Worm (Caenorhabditis elegans) whole organism, young adult: Measurements from ENCODE around the gene C30G7.4.

Experiments used
- B0019.2 ChIP-seq: fragments of 200-800 bp; sonication (Bioruptor generic); conservative IDR thresholded peaks from 2 replicates; pipeline ENCODE4 v1.3.6; 2022; ENCODE audit warnings: missing genetic modification reagents, missing genetic modification characterization, missing compliant biosample characterization
- B0336.3 ChIP-seq: fragments of 200-800 bp; sonication (Bioruptor generic); IDR thresholded peaks from 2 replicates; pipeline ENCODE4 v1.3.6; 2022; ENCODE audit warnings: missing genetic modification characterization, missing compliant biosample characterization
- D2030.7 ChIP-seq: fragments of 200-800 bp; sonication (Bioruptor generic); IDR thresholded peaks from 2 replicates; pipeline ENCODE4 v1.3.6; 2022; ENCODE audit warnings: missing genetic modification reagents, missing genetic modification characterization, missing compliant biosample characterization
- F22D6.2 ChIP-seq: sonication (generic microtip); optimal IDR thresholded peaks from 2 replicates; lab custom pipeline; 2016; ENCODE audit warnings: mild to moderate bottlenecking, missing genetic modification characterization, missing compliant biosample characterization
- F33H1.4 ChIP-seq: fragments of 200-800 bp; sonication (Bioruptor generic); IDR thresholded peaks from 2 replicates; pipeline ENCODE4 v1.3.6; 2022; ENCODE audit warnings: missing genetic modification reagents, missing genetic modification characterization, missing compliant biosample characterization
- F52B5.7 ChIP-seq: sonication (generic microtip); optimal IDR thresholded peaks from 2 replicates; lab custom pipeline; 2016; ENCODE audit warnings: mild to moderate bottlenecking, missing genetic modification characterization, missing compliant biosample characterization
- F57C9.4 ChIP-seq: sonication (generic microtip); optimal IDR thresholded peaks from 2 replicates; lab custom pipeline; 2017; ENCODE audit warnings: mild to moderate bottlenecking, missing genetic modification characterization, missing compliant biosample characterization
- K11D2.4 ChIP-seq: fragments of 200-800 bp; sonication (Bioruptor generic); IDR thresholded peaks from 2 replicates; pipeline ENCODE4 v1.3.6; 2022; ENCODE audit warnings: missing genetic modification reagents, missing genetic modification characterization, missing compliant biosample characterization
- Y53G8AR.9 ChIP-seq: fragments of 200-800 bp; sonication (Bioruptor generic); conservative IDR thresholded peaks from 2 replicates; pipeline ENCODE4 v1.3.6; 2022; ENCODE audit warnings: missing genetic modification reagents, missing genetic modification characterization, missing compliant biosample characterization
- Y95B8A.8 ChIP-seq: fragments of 200-800 bp; sonication (Bioruptor generic); IDR thresholded peaks from 2 replicates; pipeline ENCODE4 v1.3.6; 2022; ENCODE audit warnings: missing genetic modification reagents, missing genetic modification characterization, missing compliant biosample characterization
- aptf-2 ChIP-seq: fragments of 200-800 bp; sonication (Bioruptor generic); conservative IDR thresholded peaks from 2 replicates; pipeline ENCODE4 v1.3.6; 2022; ENCODE audit warnings: missing genetic modification reagents, missing genetic modification characterization, missing compliant biosample characterization
- attf-6 ChIP-seq: fragments of 200-800 bp; sonication (Bioruptor generic); IDR thresholded peaks from 2 replicates; pipeline ENCODE4 v1.3.6; 2022; ENCODE audit warnings: missing genetic modification reagents, missing genetic modification characterization, missing compliant biosample characterization
- cebp-2 ChIP-seq: fragments of 200-800 bp; sonication (Bioruptor generic); IDR thresholded peaks from 2 replicates; pipeline ENCODE4 v1.3.6; 2022; ENCODE audit warnings: missing genetic modification characterization, missing compliant biosample characterization
- ceh-40 ChIP-seq: fragments of 200-800 bp; sonication (Bioruptor generic); IDR thresholded peaks from 2 replicates; pipeline ENCODE4 v1.3.6; 2022; ENCODE audit warnings: missing genetic modification characterization, missing compliant biosample characterization
- ceh-58 ChIP-seq: fragments of 200-800 bp; sonication (Bioruptor generic); IDR thresholded peaks from 2 replicates; pipeline ENCODE4 v1.3.6; 2022; ENCODE audit warnings: missing genetic modification characterization, missing compliant biosample characterization
- dox-1 ChIP-seq: fragments of 200-800 bp; sonication (Bioruptor generic); IDR thresholded peaks from 2 replicates; pipeline ENCODE4 v1.3.6; 2022; ENCODE audit warnings: missing genetic modification reagents, missing genetic modification characterization, missing compliant biosample characterization
- egl-18 ChIP-seq: fragments of 200-800 bp; sonication (Bioruptor generic); IDR thresholded peaks from 2 replicates; pipeline ENCODE4 v1.3.6; 2022; ENCODE audit warnings: missing genetic modification reagents, missing genetic modification characterization, missing compliant biosample characterization
- ekl-4 ChIP-seq: fragments of 200-800 bp; sonication (Bioruptor generic); IDR thresholded peaks from 2 replicates; pipeline ENCODE4 v1.3.6; 2022; ENCODE audit warnings: missing genetic modification reagents, missing genetic modification characterization, missing compliant biosample characterization
- fkh-3 ChIP-seq: sonication (generic microtip); optimal IDR thresholded peaks from 2 replicates; lab custom pipeline; 2016; ENCODE audit warnings: mild to moderate bottlenecking, missing genetic modification characterization, missing compliant biosample characterization
- gei-17 ChIP-seq: fragments of 200-800 bp; sonication (Bioruptor generic); optimal IDR thresholded peaks from 2 replicates; lab custom pipeline; 2018; ENCODE audit warnings: mild to moderate bottlenecking, missing genetic modification characterization, missing compliant biosample characterization
- him-1 ChIP-seq: sonication (generic microtip); optimal IDR thresholded peaks from 2 replicates; lab custom pipeline; 2016; ENCODE audit warnings: missing genotype, missing genetic modification reagents, missing genetic modification characterization, missing compliant biosample characterization
- hlh-12 ChIP-seq: sonication (generic microtip); optimal IDR thresholded peaks from 2 replicates; lab custom pipeline; 2016; ENCODE audit warnings: missing genetic modification characterization, missing compliant biosample characterization
- hsf-1 ChIP-seq: fragments of 200-800 bp; sonication (Bioruptor generic); IDR thresholded peaks from 2 replicates; pipeline ENCODE4 v1.3.6; 2022; ENCODE audit warnings: missing genetic modification reagents, missing genetic modification characterization, missing compliant biosample characterization
- lsl-1 ChIP-seq: fragments of 200-800 bp; sonication (Bioruptor generic); optimal IDR thresholded peaks from 2 replicates; lab custom pipeline; 2018; ENCODE audit warnings: mild to moderate bottlenecking, missing genetic modification characterization, moderate library complexity, missing compliant biosample characterization
- madf-3 ChIP-seq: fragments of 200-800 bp; sonication (Bioruptor generic); IDR thresholded peaks from 2 replicates; pipeline ENCODE4 v1.3.6; 2022; ENCODE audit warnings: missing genetic modification reagents, missing genetic modification characterization, missing compliant biosample characterization
- madf-6 ChIP-seq: fragments of 200-800 bp; sonication (Bioruptor generic); IDR thresholded peaks from 2 replicates; pipeline ENCODE4 v1.3.6; 2022; ENCODE audit warnings: missing genetic modification reagents, missing genetic modification characterization, missing compliant biosample characterization
- madf-8 ChIP-seq: fragments of 200-800 bp; sonication (Bioruptor generic); conservative IDR thresholded peaks from 2 replicates; pipeline ENCODE4 v1.3.6; 2022; ENCODE audit warnings: missing genetic modification reagents, missing genetic modification characterization, missing compliant biosample characterization
- mel-28 ChIP-seq: sonication (generic microtip); optimal IDR thresholded peaks from 2 replicates; lab custom pipeline; 2016; ENCODE audit warnings: borderline replicate concordance, mild to moderate bottlenecking, missing genetic modification characterization, missing compliant biosample characterization
- nfya-2 ChIP-seq: fragments of 200-800 bp; sonication (Bioruptor generic); IDR thresholded peaks from 2 replicates; pipeline ENCODE4 v1.3.6; 2022; ENCODE audit warnings: missing genetic modification reagents, missing genetic modification characterization, missing compliant biosample characterization
- nfyb-1 ChIP-seq: fragments of 200-800 bp; sonication (Bioruptor generic); IDR thresholded peaks from 2 replicates; pipeline ENCODE4 v1.3.6; 2022; ENCODE audit warnings: missing genetic modification reagents, missing genetic modification characterization, missing compliant biosample characterization
- pbrm-1 ChIP-seq: fragments of 200-800 bp; sonication (Bioruptor generic); IDR thresholded peaks from 2 replicates; pipeline ENCODE4 v1.3.6; 2022; ENCODE audit warnings: missing genetic modification reagents, missing genetic modification characterization, missing compliant biosample characterization
- pha-4 ChIP-seq: fragments of 150-350 bp; sonication (generic microtip); optimal IDR thresholded peaks from 2 replicates; lab custom pipeline; 2014; ENCODE audit warnings: missing biosample characterization, missing genetic modification reagents, missing genetic modification characterization
- rcor-1 ChIP-seq: fragments of 200-800 bp; sonication (Bioruptor generic); IDR thresholded peaks from 2 replicates; pipeline ENCODE4 v1.3.6; 2022; ENCODE audit warnings: missing genetic modification reagents, missing genetic modification characterization, missing compliant biosample characterization
- rpc-1 ChIP-seq, 2 experiments: fragments of 150-350 bp in 1 of 2; sonication (generic microtip) in 1 of 2; optimal IDR thresholded peaks; 2 replicates each; lab custom pipeline; 2014 to 2018; ENCODE audit warnings: missing biosample characterization in 1 of 2, missing genetic modification characterization in 1 of 2, missing genetic modification reagents in 1 of 2, missing genotype in 1 of 2
- sdz-38 ChIP-seq: sonication (generic microtip); optimal IDR thresholded peaks from 2 replicates; lab custom pipeline; 2016; ENCODE audit warnings: missing genotype, missing genetic modification characterization, missing compliant biosample characterization
- snpc-1.3 ChIP-seq: sonication (generic microtip); optimal IDR thresholded peaks from 2 replicates; lab custom pipeline; 2017; ENCODE audit warnings: missing genetic modification characterization, mild to moderate bottlenecking, missing compliant biosample characterization, antibody characterized with exemption, moderate library complexity, missing genotype, missing genetic modification reagents; ENCODE audit not compliant: insufficient read depth
- snpc-4 ChIP-seq, 5 experiments: fragments of 150-350 bp in 1 of 5; sonication (generic microtip) in 4 of 5; optimal IDR thresholded peaks; 2 replicates each; lab custom pipeline; 2014 to 2018; ENCODE audit warnings: missing genetic modification characterization in 5 of 5, missing biosample characterization in 3 of 5, antibody characterized with exemption in 2 of 5, mild to moderate bottlenecking in 2 of 5, missing compliant biosample characterization in 2 of 5, missing genotype in 2 of 5, moderate library complexity in 2 of 5, missing genetic modification reagents in 1 of 5
- tbp1 ChIP-seq: fragments of 200-800 bp; sonication (Bioruptor generic); optimal IDR thresholded peaks from 2 replicates; lab custom pipeline; 2018; ENCODE audit warnings: mild to moderate bottlenecking, missing genetic modification characterization, missing compliant biosample characterization
- tbx-9 ChIP-seq: sonication (generic microtip); optimal IDR thresholded peaks from 2 replicates; lab custom pipeline; 2016; ENCODE audit warnings: borderline replicate concordance, missing genetic modification characterization, inconsistent platforms, missing compliant biosample characterization
- unc-130 ChIP-seq: sonication (generic microtip); optimal IDR thresholded peaks from 2 replicates; lab custom pipeline; 2016; ENCODE audit warnings: missing genetic modification reagents, missing genetic modification characterization, missing compliant biosample characterization
- unc-62 ChIP-seq: fragments of 150-350 bp; optimal IDR thresholded peaks from 2 replicates; lab custom pipeline; 2014; ENCODE audit warnings: missing biosample characterization, missing genetic modification reagents, missing genetic modification characterization
- xnd-1 ChIP-seq: sonication (generic microtip); optimal IDR thresholded peaks from 2 replicates; lab custom pipeline; 2016; ENCODE audit warnings: missing genotype, missing genetic modification reagents, missing genetic modification characterization, missing compliant biosample characterization
- zim-3 ChIP-seq: sonication (generic microtip); optimal IDR thresholded peaks from 2 replicates; lab custom pipeline; 2017; ENCODE audit warnings: mild to moderate bottlenecking, missing genetic modification characterization, moderate library complexity, missing compliant biosample characterization
- ztf-18 ChIP-seq: sonication (generic microtip); optimal IDR thresholded peaks from 2 replicates; lab custom pipeline; 2016; ENCODE audit warnings: missing genotype, mild to moderate bottlenecking, missing genetic modification characterization, missing compliant biosample characterization
- ztf-25 ChIP-seq: fragments of 200-800 bp; sonication (Bioruptor generic); IDR thresholded peaks from 2 replicates; pipeline ENCODE4 v1.3.6; 2022; ENCODE audit warnings: missing genetic modification reagents, missing genetic modification characterization, missing compliant biosample characterization
- ztf-3 ChIP-seq: fragments of 200-800 bp; sonication (Bioruptor generic); optimal IDR thresholded peaks from 2 replicates; lab custom pipeline; 2018; ENCODE audit warnings: mild to moderate bottlenecking, missing genetic modification characterization, missing compliant biosample characterization
- ztf-6 ChIP-seq: fragments of 200-800 bp; sonication (Bioruptor generic); IDR thresholded peaks from 2 replicates; pipeline ENCODE4 v1.3.6; 2022; ENCODE audit warnings: missing genetic modification reagents, missing genetic modification characterization, missing compliant biosample characterization

Gene C30G7.4

ce11 chrV:14992627-14993117 is 45.8 kb upstream of the C30G7.4 start, which contains the start of gene T01C3.3 (continued):
- TF ChIP-seq nfyb-1 (GFP tag; lab: Robert Waterston, UW) (no peak), D2030.7 (peak; percentile 89), madf-6 (GFP tag; lab: Robert Waterston, UW) (peak; percentile 96), dox-1 (GFP tag; lab: Robert Waterston, UW) (peak; percentile 57), ceh-58 (GFP tag; lab: Robert Waterston, UW) (no peak), snpc-1.3 (tag; lab: Kevin White, UChicago) (peak; percentile 13), him-1 (no peak), lsl-1 (GFP tag; lab: Kevin White, UChicago) (peak; percentile 91), Y95B8A.8 (peak; percentile 51; the same call in 1 of the 2 replicates), F52B5.7 (tag; lab: Kevin White, UChicago) (no peak), ztf-6 (GFP tag; lab: Robert Waterston, UW) (no peak), ztf-25 (0 out of 2 replicates have a peak, but pooled peaks have one; percentile 24), B0336.3 (GFP tag; lab: Robert Waterston, UW) (no peak), F33H1.4 (GFP tag; lab: Robert Waterston, UW) (peak; percentile 78), hsf-1 (GFP tag; lab: Robert Waterston, UW) (peak; percentile 86), hlh-12 (tag; lab: Kevin White, UChicago) (no peak), Y53G8AR.9 (no peak), unc-62 (GFP tag; lab: Kevin White, UChicago) (no peak), gei-17 (no peak), attf-6 (GFP tag; lab: Robert Waterston, UW) (no peak), aptf-2 (GFP tag; lab: Robert Waterston, UW) (no peak), zim-3 (no peak), ztf-3 (no peak), pha-4 (tag; lab: Kevin White, UChicago) (no peak), sdz-38 (tag; lab: Kevin White, UChicago) (no peak), snpc-4 (GFP tag; optimal IDR thresholded peaks at IDR 0.05; lab: Kevin White, UChicago) (peak; percentile 22), snpc-4 (tag; optimal IDR thresholded peaks at IDR 0.05; lab: Kevin White, UChicago) (peak in 1 of 4 experiments; percentile 10), egl-18 (GFP tag; lab: Robert Waterston, UW) (no peak), ekl-4 (0 out of 2 replicates have a peak, but pooled peaks have one; percentile 33), tbx-9 (tag; lab: Kevin White, UChicago) (no peak), pbrm-1 (GFP tag; lab: Robert Waterston, UW) (0 out of 2 replicates have a peak, but pooled peaks have one; percentile 35), tbp1 (peak; percentile 32), B0019.2 (GFP tag; lab: Robert Waterston, UW) (peak; percentile 65; the same call in 1 of the 2 replicates), F22D6.2 (tag; lab: Kevin White, UChicago) (no peak), mel-28 (tag; lab: Kevin White, UChicago) (no peak), madf-8 (GFP tag; lab: Robert Waterston, UW) (peak; percentile 92), unc-130 (GFP tag; lab: Kevin White, UChicago) (peak; percentile 17), madf-3 (GFP tag; lab: Robert Waterston, UW) (peak; percentile 78; the same call in 1 of the 2 replicates), rcor-1 (peak; percentile 56), F57C9.4 (tag; lab: Kevin White, UChicago) (no peak), rpc-1 (optimal IDR thresholded peaks at IDR 0.05; lab: Kevin White, UChicago) (no peak), rpc-1 (tag; optimal IDR thresholded peaks at IDR 0.05; lab: Kevin White, UChicago) (no peak), K11D2.4 (GFP tag; lab: Robert Waterston, UW) (no peak), xnd-1 (tag; lab: Kevin White, UChicago) (peak; percentile 91), ztf-18 (tag; lab: Kevin White, UChicago) (no peak), ceh-40 (GFP tag; lab: Robert Waterston, UW) (no peak), cebp-2 (GFP tag; lab: Robert Waterston, UW) (no peak), nfya-2 (GFP tag; lab: Robert Waterston, UW) (no peak), fkh-3 (no peak)
